Fruit fly (Drosophila melanogaster) whole organism: ENCODE results near the gene CG7840.

ENCODE experiments used
- CG8478 ChIP-seq: fragments of >200 bp; optimal IDR thresholded peaks from 2 replicates; lab custom pipeline; 2018; ENCODE audit warnings: inconsistent platforms
- EcR ChIP-seq, 2 experiments: fragments of >200 bp; optimal IDR thresholded peaks; 2 replicates each; lab custom pipeline; 2017; ENCODE audit warnings: missing biosample characterization in 2 of 2, missing genetic modification characterization in 2 of 2, missing genetic modification reagents in 2 of 2
- pan ChIP-seq: fragments of >200 bp; optimal IDR thresholded peaks from 2 replicates; lab custom pipeline; 2017
- psq ChIP-seq: fragments of >200 bp; optimal IDR thresholded peaks from 2 replicates; lab custom pipeline; 2017
- usp ChIP-seq: fragments of >200 bp; optimal IDR thresholded peaks from 2 replicates; lab custom pipeline; 2017; ENCODE audit warnings: missing biosample characterization, missing genetic modification characterization, mixed read lengths

DNA sequence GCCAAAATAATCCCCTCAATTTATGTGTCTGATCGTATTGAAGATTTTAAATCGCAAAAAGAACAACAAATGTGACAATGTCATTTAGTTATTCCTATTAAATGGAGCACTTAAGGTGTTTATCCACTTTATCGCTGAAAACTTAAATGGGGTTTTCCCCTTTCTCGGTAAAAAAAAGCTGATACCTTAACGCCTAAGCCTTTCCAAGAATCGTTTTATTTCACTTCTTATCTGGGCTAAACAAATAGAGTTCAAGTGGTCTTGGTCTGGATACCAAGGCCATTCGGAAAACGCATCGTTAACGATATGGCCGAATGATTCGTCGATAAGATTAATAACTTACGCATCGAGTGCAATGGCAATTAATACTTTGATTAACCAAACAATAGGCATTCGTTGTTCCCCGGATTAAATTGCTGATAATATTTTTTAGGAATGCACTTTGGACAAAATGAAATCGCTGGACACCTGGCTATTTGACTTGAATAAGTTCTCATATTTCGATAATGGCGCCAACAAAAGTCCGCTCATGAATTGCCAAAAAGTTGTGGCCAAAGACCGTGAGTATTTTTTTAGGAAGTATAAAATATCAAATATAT, 34.5 kb downstream of the CG7840 start:
- TF ChIP-seq psq (lab: Kevin White, UChicago): no peak
- no peak for TF ChIP-seq EcR (GFP tag; optimal IDR thresholded peaks at IDR 0.05; lab: Kevin White, UChicago)
- no peak for TF ChIP-seq CG8478
- TF ChIP-seq pan (lab: Kevin White, UChicago): no peak
- TF ChIP-seq usp (GFP tag; lab: Kevin White, UChicago): no peak
